Fruit fly (Drosophila melanogaster) whole organism, embryonic: ENCODE data around the gene Obp99d.

Source experiments
- Antp ChIP-seq: fragments of 200-800 bp; sonication (Bioruptor generic); optimal IDR thresholded peaks from 3 replicates; lab custom pipeline; 2016; ENCODE audit warnings: missing biosample characterization, missing genetic modification characterization
- Bteb2 ChIP-seq: fragments of 200-800 bp; sonication (Bioruptor generic); optimal IDR thresholded peaks from 2 replicates; lab custom pipeline; 2016; ENCODE audit warnings: missing biosample characterization, missing genetic modification characterization
- CG10366 ChIP-seq: fragments of 200-800 bp; sonication (Bioruptor generic); IDR thresholded peaks from 2 replicates; pipeline ENCODE4 v1.3.6; 2022; ENCODE audit warnings: missing biosample characterization, missing genetic modification characterization
- CG10431 ChIP-seq: fragments of 200-800 bp; sonication (Bioruptor generic); optimal IDR thresholded peaks from 3 replicates; lab custom pipeline; 2018; ENCODE audit warnings: missing biosample characterization, mild to moderate bottlenecking, missing genetic modification characterization
- CG11504 ChIP-seq: fragments of 200-800 bp; sonication (Bioruptor generic); optimal IDR thresholded peaks from 3 replicates; lab custom pipeline; 2019; ENCODE audit warnings: missing biosample characterization, mild to moderate bottlenecking, missing genetic modification characterization, moderate library complexity
- CG12659 ChIP-seq: fragments of 200-800 bp; sonication (Bioruptor generic); optimal IDR thresholded peaks from 3 replicates; lab custom pipeline; 2017; ENCODE audit warnings: mild to moderate bottlenecking, missing biosample characterization, missing genetic modification reagents, missing genetic modification characterization
- CG13123 ChIP-seq: fragments of 200-800 bp; sonication (Bioruptor generic); optimal IDR thresholded peaks from 2 replicates; lab custom pipeline; 2016; ENCODE audit warnings: missing biosample characterization, missing genetic modification characterization
- CG16863 ChIP-seq: fragments of 200-800 bp; sonication (Bioruptor generic); optimal IDR thresholded peaks from 3 replicates; lab custom pipeline; 2016; ENCODE audit warnings: missing biosample characterization, missing genetic modification characterization
- CG17385 ChIP-seq: fragments of 200-800 bp; sonication (Bioruptor generic); optimal IDR thresholded peaks from 3 replicates; lab custom pipeline; 2018; ENCODE audit warnings: missing biosample characterization, mild to moderate bottlenecking, missing genetic modification characterization
- CG17912 ChIP-seq: fragments of 200-800 bp; sonication (Bioruptor generic); optimal IDR thresholded peaks from 2 replicates; lab custom pipeline; 2018; ENCODE audit warnings: missing biosample characterization, mild to moderate bottlenecking, missing genetic modification characterization
- CG18619 ChIP-seq: fragments of 200-800 bp; sonication (Bioruptor generic); optimal IDR thresholded peaks from 3 replicates; lab custom pipeline; 2017; ENCODE audit warnings: missing biosample characterization, mild to moderate bottlenecking, missing genetic modification characterization
- CG2120 ChIP-seq: fragments of 200-800 bp; sonication (Bioruptor generic); optimal IDR thresholded peaks from 3 replicates; lab custom pipeline; 2016; ENCODE audit warnings: missing biosample characterization, missing genetic modification characterization
- CG42726 ChIP-seq: fragments of 200-800 bp; sonication (Bioruptor generic); IDR thresholded peaks from 2 replicates; pipeline ENCODE4 v1.3.6; 2022; ENCODE audit warnings: missing biosample characterization, missing genetic modification characterization; ENCODE audit not compliant: partially characterized antibody
- CG6689 ChIP-seq: fragments of 200-800 bp; sonication (Bioruptor generic); IDR thresholded peaks from 2 replicates; pipeline ENCODE4 v1.3.6; 2022; ENCODE audit warnings: missing biosample characterization, missing genetic modification characterization
- CG6813 ChIP-seq: fragments of 200-800 bp; sonication (Bioruptor generic); optimal IDR thresholded peaks from 2 replicates; lab custom pipeline; 2017; ENCODE audit warnings: missing biosample characterization, missing genetic modification characterization, mild to moderate bottlenecking, moderate library complexity, missing genetic modification reagents
- CG7556 ChIP-seq: fragments of 200-800 bp; sonication (Bioruptor generic); optimal IDR thresholded peaks from 2 replicates; lab custom pipeline; 2017; ENCODE audit warnings: missing biosample characterization, mild to moderate bottlenecking, missing genetic modification characterization
- CG7786 ChIP-seq: fragments of 200-800 bp; sonication (Bioruptor generic); optimal IDR thresholded peaks from 2 replicates; lab custom pipeline; 2016; ENCODE audit warnings: missing biosample characterization, missing genetic modification characterization
- CG8281 ChIP-seq: fragments of 200-800 bp; sonication (Bioruptor generic); optimal IDR thresholded peaks from 2 replicates; lab custom pipeline; 2018; ENCODE audit warnings: missing biosample characterization, mild to moderate bottlenecking, missing genetic modification characterization, moderate library complexity
- CG8944 ChIP-seq: fragments of 200-800 bp; sonication (Bioruptor generic); optimal IDR thresholded peaks from 3 replicates; lab custom pipeline; 2016; ENCODE audit warnings: missing biosample characterization, missing genetic modification characterization
- Dad ChIP-seq: fragments of 200-800 bp; sonication (Bioruptor generic); optimal IDR thresholded peaks from 3 replicates; lab custom pipeline; 2016; ENCODE audit warnings: missing biosample characterization, missing genetic modification characterization
- Fer3 ChIP-seq: fragments of 200-800 bp; sonication (Bioruptor generic); optimal IDR thresholded peaks from 2 replicates; lab custom pipeline; 2018; ENCODE audit warnings: missing biosample characterization, mild to moderate bottlenecking, missing genetic modification characterization, moderate library complexity
- Hand ChIP-seq: fragments of 200-800 bp; sonication (Bioruptor generic); optimal IDR thresholded peaks from 2 replicates; lab custom pipeline; 2017; ENCODE audit warnings: mild to moderate bottlenecking, missing biosample characterization, missing genetic modification reagents, missing genetic modification characterization
- Med ChIP-seq: fragments of 200-800 bp; sonication (Bioruptor generic); peaks from one replicate; lab custom pipeline; 2016; ENCODE audit warnings: missing biosample characterization, missing genetic modification characterization, mild to moderate bottlenecking, inconsistent platforms, moderate library complexity
- Meics ChIP-seq: fragments of 200-800 bp; sonication (Bioruptor generic); optimal IDR thresholded peaks from 2 replicates; lab custom pipeline; 2017; ENCODE audit warnings: missing biosample characterization, mild to moderate bottlenecking, missing genetic modification characterization
- Mrtf ChIP-seq: fragments of 200-800 bp; sonication (Bioruptor generic); IDR thresholded peaks from 3 replicates; pipeline ENCODE4 v1.3.6; 2022; ENCODE audit warnings: missing biosample characterization, missing genetic modification characterization
- NK7.1 ChIP-seq: fragments of 200-800 bp; sonication (Bioruptor generic); optimal IDR thresholded peaks from 3 replicates; lab custom pipeline; 2016; ENCODE audit warnings: missing biosample characterization, missing genetic modification characterization
- Oli ChIP-seq: fragments of 200-800 bp; sonication (Bioruptor generic); optimal IDR thresholded peaks from 2 replicates; lab custom pipeline; 2018; ENCODE audit warnings: missing biosample characterization, mild to moderate bottlenecking, missing genetic modification characterization, moderate library complexity
- Opbp ChIP-seq: fragments of 200-800 bp; sonication (Bioruptor generic); IDR thresholded peaks from 3 replicates; pipeline ENCODE4 v1.3.6; 2022; ENCODE audit warnings: missing biosample characterization, missing genetic modification characterization; ENCODE audit not compliant: partially characterized antibody
- Sox100B ChIP-seq: fragments of 200-800 bp; sonication (Bioruptor generic); optimal IDR thresholded peaks from 3 replicates; lab custom pipeline; 2018; ENCODE audit warnings: missing biosample characterization, mild to moderate bottlenecking, missing genetic modification characterization
- Sry-δ ChIP-seq: fragments of 200-800 bp; sonication (Bioruptor generic); optimal IDR thresholded peaks from 2 replicates; lab custom pipeline; 2016; ENCODE audit warnings: missing biosample characterization, missing genetic modification characterization
- Vsx1 ChIP-seq: fragments of 200-800 bp; sonication (Bioruptor generic); optimal IDR thresholded peaks from 2 replicates; lab custom pipeline; 2017; ENCODE audit warnings: missing biosample characterization, mild to moderate bottlenecking, missing genetic modification characterization, missing genetic modification reagents
- YL-1 ChIP-seq: fragments of 200-800 bp; sonication (Bioruptor generic); optimal IDR thresholded peaks from 3 replicates; lab custom pipeline; 2017; ENCODE audit warnings: missing biosample characterization, mild to moderate bottlenecking, missing genetic modification characterization
- ato ChIP-seq: fragments of 200-800 bp; sonication (Bioruptor generic); IDR thresholded peaks from 2 replicates; pipeline ENCODE4 v1.3.6; 2022; ENCODE audit warnings: missing biosample characterization, missing genetic modification characterization; ENCODE audit not compliant: partially characterized antibody
- bbx ChIP-seq: fragments of 200-800 bp; sonication (Bioruptor generic); IDR thresholded peaks from 2 replicates; pipeline ENCODE4 v1.3.6; 2022; ENCODE audit warnings: missing biosample characterization, missing genetic modification characterization; ENCODE audit not compliant: partially characterized antibody
- bigmax ChIP-seq: fragments of 200-800 bp; sonication (Bioruptor generic); optimal IDR thresholded peaks from 2 replicates; lab custom pipeline; 2018; ENCODE audit warnings: missing biosample characterization, mild to moderate bottlenecking, missing genetic modification characterization
- chif ChIP-seq, 2 experiments: fragments of 200-800 bp; sonication (Bioruptor generic); optimal IDR thresholded peaks; 3 replicates each; lab custom pipeline; 2016; ENCODE audit warnings: missing biosample characterization in 2 of 2, missing genetic modification characterization in 2 of 2
- dati ChIP-seq: fragments of 200-800 bp; sonication (Bioruptor generic); IDR thresholded peaks from 2 replicates; pipeline ENCODE4 v1.3.6; 2022; ENCODE audit warnings: missing biosample characterization, missing genetic modification characterization
- dmrt11E ChIP-seq: fragments of 200-800 bp; sonication (Bioruptor generic); optimal IDR thresholded peaks from 3 replicates; lab custom pipeline; 2018; ENCODE audit warnings: missing biosample characterization, mild to moderate bottlenecking, missing genetic modification characterization, moderate library complexity
- fu2 ChIP-seq: fragments of 200-800 bp; sonication (Bioruptor generic); optimal IDR thresholded peaks from 2 replicates; lab custom pipeline; 2016; ENCODE audit warnings: missing biosample characterization, missing genetic modification characterization
- hth ChIP-seq: fragments of >200 bp; optimal IDR thresholded peaks from 2 replicates; lab custom pipeline; 2017; ENCODE audit warnings: inconsistent platforms
- ind ChIP-seq: fragments of 200-800 bp; sonication (Bioruptor generic); optimal IDR thresholded peaks from 3 replicates; lab custom pipeline; 2016; ENCODE audit warnings: missing biosample characterization, missing genetic modification characterization
- lbe ChIP-seq: fragments of 200-800 bp; sonication (Bioruptor generic); optimal IDR thresholded peaks from 2 replicates; lab custom pipeline; 2016; ENCODE audit warnings: missing biosample characterization, mild to moderate bottlenecking, missing genetic modification characterization
- lmd ChIP-seq: fragments of 200-800 bp; sonication (Bioruptor generic); IDR thresholded peaks from 2 replicates; pipeline ENCODE4 v1.3.6; 2022; ENCODE audit warnings: missing biosample characterization, missing genetic modification characterization
- p53 ChIP-seq: fragments of 200-800 bp; sonication (Bioruptor generic); optimal IDR thresholded peaks from 2 replicates; lab custom pipeline; 2016; ENCODE audit warnings: missing biosample characterization, missing genetic modification characterization
- pho ChIP-seq: fragments of 200-800 bp; sonication (Bioruptor generic); optimal IDR thresholded peaks from 2 replicates; lab custom pipeline; 2016; ENCODE audit warnings: missing biosample characterization, missing genetic modification characterization
- pum ChIP-seq: fragments of 200-800 bp; sonication (Bioruptor generic); optimal IDR thresholded peaks from 2 replicates; lab custom pipeline; 2016; ENCODE audit warnings: missing biosample characterization, missing genetic modification characterization
- pzg ChIP-seq: fragments of 200-800 bp; sonication (Bioruptor generic); optimal IDR thresholded peaks from 3 replicates; lab custom pipeline; 2018; ENCODE audit warnings: missing biosample characterization, mild to moderate bottlenecking, missing genetic modification characterization, moderate library complexity
- shn ChIP-seq: fragments of 200-800 bp; sonication (Bioruptor generic); optimal IDR thresholded peaks from 3 replicates; lab custom pipeline; 2016; ENCODE audit warnings: missing biosample characterization, missing genetic modification characterization
- tio ChIP-seq: fragments of 200-800 bp; sonication (Bioruptor generic); optimal IDR thresholded peaks from 2 replicates; lab custom pipeline; 2017; ENCODE audit warnings: missing biosample characterization, missing genetic modification characterization, inconsistent platforms
- trh ChIP-seq: fragments of 200-800 bp; sonication (Bioruptor generic); optimal IDR thresholded peaks from 2 replicates; lab custom pipeline; 2016; ENCODE audit warnings: missing biosample characterization, missing genetic modification characterization
- vnd ChIP-seq: fragments of 200-800 bp; sonication (Bioruptor generic); IDR thresholded peaks from 3 replicates; pipeline ENCODE4 v1.3.6; 2022; ENCODE audit warnings: missing biosample characterization, missing genetic modification characterization; ENCODE audit not compliant: partially characterized antibody
- yki ChIP-seq: fragments of >200 bp; optimal IDR thresholded peaks from 3 replicates; lab custom pipeline; 2018

Obp99d gene

DNA sequence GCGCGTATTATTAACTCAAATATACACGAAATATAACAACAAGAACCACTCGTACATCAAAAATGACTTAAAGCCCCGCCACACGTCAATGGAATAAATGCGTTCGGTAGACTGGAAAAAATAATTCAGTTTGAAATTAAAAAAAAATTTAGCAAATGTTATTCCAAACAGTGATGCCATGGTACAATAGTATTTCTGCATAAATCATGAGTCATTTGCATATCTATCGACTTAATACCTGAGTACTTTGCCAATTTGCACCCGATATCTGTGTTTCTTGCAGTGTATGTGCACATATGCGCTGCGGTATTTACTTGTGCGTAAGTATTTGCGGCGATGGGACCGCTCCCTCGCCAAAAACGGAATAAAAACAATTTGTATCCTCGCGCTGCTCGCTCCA is 48.8 kb downstream of the Obp99d start (continued):
- TF ChIP-seq pzg (GFP tag; lab: Kevin White, UChicago) (no peak), Sox100B (no peak), CG11504 (tag; lab: Kevin White, UChicago) (peak; percentile 52), Vsx1 (no peak), bbx (GFP tag; lab: Robert Waterston, UW) (no peak), shn (GFP tag; lab: Kevin White, UChicago) (no peak), ato (GFP tag; lab: Robert Waterston, UW) (no peak), fu2 (GFP tag; lab: Kevin White, UChicago) (no peak), pum (GFP tag; lab: Kevin White, UChicago) (peak; percentile 6), Sry-δ (GFP tag; lab: Kevin White, UChicago) (no peak), tio (peak; percentile 31), CG17912 (GFP tag; lab: Kevin White, UChicago) (no peak), bigmax (no peak), CG10431 (GFP tag; lab: Kevin White, UChicago) (no peak), ind (GFP tag; lab: Kevin White, UChicago) (peak; percentile 51), CG16863 (peak; percentile 19), CG7556 (GFP tag; lab: Kevin White, UChicago) (no peak), yki (lab: Kevin White, UChicago) (no peak), Hand (GFP tag; lab: Kevin White, UChicago) (no peak), Dad (GFP tag; lab: Kevin White, UChicago) (no peak), CG42726 (GFP tag; lab: Robert Waterston, UW) (no peak), CG8944 (GFP tag; lab: Kevin White, UChicago) (peak; percentile 24), p53 (GFP tag; lab: Kevin White, UChicago) (no peak), chif (GFP tag; optimal IDR thresholded peaks at IDR 0.05; lab: Kevin White, UChicago) (peak; percentile 26 to 47), CG13123 (no peak), trh (GFP tag; lab: Kevin White, UChicago) (no peak), Meics (GFP tag; lab: Kevin White, UChicago) (no peak), Fer3 (tag; lab: Kevin White, UChicago) (no peak), CG6689 (GFP tag; lab: Robert Waterston, UW) (0 out of 2 replicates have a peak, but pooled peaks have one; percentile 26), hth (lab: Kevin White, UChicago) (no peak), CG17385 (GFP tag; lab: Kevin White, UChicago) (peak; percentile 9), dmrt11E (tag; lab: Kevin White, UChicago) (peak; percentile 34), NK7.1 (GFP tag; lab: Kevin White, UChicago) (no peak), CG6813 (no peak), CG12659 (GFP tag; lab: Kevin White, UChicago) (no peak), YL-1 (no peak), Antp (GFP tag; lab: Kevin White, UChicago) (no peak), vnd (GFP tag; lab: Robert Waterston, UW) (no peak), Bteb2 (GFP tag; lab: Kevin White, UChicago) (peak; percentile 23), lbe (GFP tag; lab: Kevin White, UChicago) (peak; percentile 98), Med (GFP tag; lab: Kevin White, UChicago) (peak; percentile 78), Opbp (GFP tag; lab: Robert Waterston, UW) (no peak), CG10366 (no peak), CG18619 (GFP tag; lab: Kevin White, UChicago) (no peak), CG2120 (peak; percentile 2), Oli (peak; percentile 19), pho (GFP tag; lab: Kevin White, UChicago) (no peak), Mrtf (GFP tag; lab: Robert Waterston, UW) (0 out of 3 replicates have a peak, but pooled peaks have one; percentile 41), CG8281 (tag; lab: Kevin White, UChicago) (no peak), lmd (GFP tag; lab: Robert Waterston, UW) (0 out of 2 replicates have a peak, but pooled peaks have one; percentile 27), dati (GFP tag; lab: Robert Waterston, UW) (no peak), CG7786 (GFP tag; lab: Kevin White, UChicago) (no peak)
